Fruit fly (Drosophila melanogaster) whole organism, wandering third instar larva: ENCODE data around the gene CG34178.

Experiments
- HLH106 ChIP-seq: fragments of 200-800 bp; optimal IDR thresholded peaks from 3 replicates; lab custom pipeline; 2019; ENCODE audit warnings: missing biosample characterization, mild to moderate bottlenecking, missing genetic modification characterization, moderate library complexity
- Hnf4 ChIP-seq: fragments of 200-800 bp; sonication (Bioruptor generic); optimal IDR thresholded peaks from 2 replicates; lab custom pipeline; 2016; ENCODE audit warnings: missing biosample characterization, mild to moderate bottlenecking, missing genetic modification characterization
- Hr78 ChIP-seq: fragments of >200 bp; optimal IDR thresholded peaks from 2 replicates; lab custom pipeline; 2017; ENCODE audit warnings: missing biosample characterization, missing genetic modification characterization
- Hr83 ChIP-seq: fragments of 200-300 bp; sonication (Bioruptor generic); optimal IDR thresholded peaks from 2 replicates; lab custom pipeline; 2016; ENCODE audit warnings: missing biosample characterization, mild to moderate bottlenecking, missing genetic modification characterization, moderate library complexity; ENCODE audit not compliant: poor library complexity, severe bottlenecking
- Myc ChIP-seq: fragments of >200 bp; optimal IDR thresholded peaks from 2 replicates; lab custom pipeline; 2017
- N ChIP-seq: fragments of >200 bp; optimal IDR thresholded peaks from 2 replicates; lab custom pipeline; 2018; ENCODE audit warnings: missing biosample characterization, missing external identifiers, missing genetic modification characterization
- brk ChIP-seq: fragments of 200-800 bp; sonication (Bioruptor generic); optimal IDR thresholded peaks from 2 replicates; lab custom pipeline; 2016; ENCODE audit warnings: missing biosample characterization, mild to moderate bottlenecking, missing genetic modification characterization
- ey ChIP-seq: fragments of 200-800 bp; sonication (Bioruptor generic); optimal IDR thresholded peaks from 2 replicates; lab custom pipeline; 2016; ENCODE audit warnings: missing biosample characterization, missing genetic modification characterization
- foxo ChIP-seq, 2 experiments: fragments of 200-800 bp; sonication (Bioruptor generic); optimal IDR thresholded peaks; 2 replicates in 1 of 2; 3 replicates in 1 of 2; lab custom pipeline; 2016 to 2017; ENCODE audit warnings: missing biosample characterization in 2 of 2, missing genetic modification characterization in 2 of 2
- fru ChIP-seq: fragments of 200-800 bp; sonication (Bioruptor generic); optimal IDR thresholded peaks from 3 replicates; lab custom pipeline; 2016; ENCODE audit warnings: missing biosample characterization, mild to moderate bottlenecking, missing genetic modification characterization
- h ChIP-seq: fragments of 200-800 bp; sonication (Bioruptor generic); optimal IDR thresholded peaks from 3 replicates; lab custom pipeline; 2016; ENCODE audit warnings: missing biosample characterization, mild to moderate bottlenecking, missing genetic modification characterization
- rgr ChIP-seq: fragments of 200-800 bp; sonication (Bioruptor generic); optimal IDR thresholded peaks from 3 replicates; lab custom pipeline; 2016; ENCODE audit warnings: missing biosample characterization, mild to moderate bottlenecking, missing genetic modification characterization
- tai ChIP-seq: sonication (Bioruptor generic); optimal IDR thresholded peaks from 2 replicates; lab custom pipeline; 2016; ENCODE audit warnings: missing biosample characterization, missing genetic modification characterization
- usp ChIP-seq: fragments of >200 bp; optimal IDR thresholded peaks from 2 replicates; lab custom pipeline; 2017; ENCODE audit warnings: missing biosample characterization, missing genetic modification characterization

DNA sequence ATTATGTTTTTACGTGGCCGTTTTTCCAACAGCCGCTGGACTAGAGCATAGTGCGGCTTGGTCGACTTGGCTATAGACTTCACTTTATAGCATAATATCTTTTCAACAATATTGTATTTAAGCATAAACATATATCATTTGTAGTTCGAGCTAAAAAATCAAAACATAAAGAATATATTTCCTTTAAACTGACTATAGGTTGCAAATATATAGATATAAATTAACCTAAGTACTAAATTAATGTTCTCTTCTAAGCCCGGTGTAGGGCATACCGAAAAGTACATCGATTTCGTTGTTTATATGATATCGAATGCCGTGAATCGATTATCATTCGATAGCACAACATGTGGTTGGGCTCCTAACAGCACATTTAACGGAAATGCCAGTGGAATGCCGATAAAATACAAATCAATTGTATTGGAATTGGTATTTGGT lies 14.9 kb downstream of the CG34178 start, which contains the start of gene MFS18:
- TF ChIP-seq h (GFP tag; lab: Kevin White, UChicago) = peak; percentile 96
- peak; percentile 56 to 96 for TF ChIP-seq foxo (GFP tag; optimal IDR thresholded peaks at IDR 0.05; lab: Kevin White, UChicago)
- TF ChIP-seq usp = no peak
- TF ChIP-seq tai (GFP tag; lab: Kevin White, UChicago) = no peak
- no peak for TF ChIP-seq N (GFP tag; lab: Kevin White, UChicago)
- TF ChIP-seq Hr78 (GFP tag; lab: Kevin White, UChicago) = no peak
- TF ChIP-seq HLH106 (tag; lab: Kevin White, UChicago) = peak; percentile 97
- peak; percentile 92 for TF ChIP-seq fru
- TF ChIP-seq brk (GFP tag; lab: Kevin White, UChicago) = no peak
- TF ChIP-seq Myc (lab: Kevin White, UChicago) = peak; percentile 77
- TF ChIP-seq ey = peak; percentile 87
- peak; percentile 96 for TF ChIP-seq rgr
- peak; percentile 50 for TF ChIP-seq Hr83 (GFP tag; lab: Kevin White, UChicago)
- TF ChIP-seq Hnf4 (GFP tag; lab: Kevin White, UChicago) = no peak
